Fruit fly (Drosophila melanogaster) whole organism, embryonic: ENCODE measurements around the gene Cortactin.

Experiments used
- Asciz ChIP-seq: fragments of 200-800 bp; sonication (Bioruptor generic); optimal IDR thresholded peaks from 2 replicates; lab custom pipeline; 2017; ENCODE audit warnings: missing biosample characterization, mild to moderate bottlenecking, missing genetic modification characterization, missing genetic modification reagents
- B-H1 ChIP-seq: fragments of 200-800 bp; sonication (Bioruptor generic); IDR thresholded peaks from 3 replicates; pipeline ENCODE4 v1.3.6; 2022; ENCODE audit warnings: missing biosample characterization, missing genetic modification characterization
- Bgb ChIP-seq: fragments of 200-800 bp; sonication (Bioruptor generic); IDR thresholded peaks from 2 replicates; pipeline ENCODE4 v1.3.6; 2022; ENCODE audit warnings: missing biosample characterization, missing genetic modification characterization; ENCODE audit not compliant: partially characterized antibody
- CG10431 ChIP-seq: fragments of 200-800 bp; sonication (Bioruptor generic); optimal IDR thresholded peaks from 3 replicates; lab custom pipeline; 2018; ENCODE audit warnings: missing biosample characterization, mild to moderate bottlenecking, missing genetic modification characterization
- CG10654 ChIP-seq: fragments of 200-800 bp; sonication (Bioruptor generic); optimal IDR thresholded peaks from 2 replicates; lab custom pipeline; 2016; ENCODE audit warnings: missing biosample characterization, missing genetic modification characterization
- CG11696 ChIP-seq: fragments of 200-800 bp; sonication (Bioruptor generic); IDR thresholded peaks from 2 replicates; pipeline ENCODE4 v1.3.6; 2022; ENCODE audit warnings: missing biosample characterization, missing genetic modification characterization
- CG12391 ChIP-seq: fragments of 200-800 bp; sonication (Bioruptor generic); optimal IDR thresholded peaks from 3 replicates; lab custom pipeline; 2018; ENCODE audit warnings: missing biosample characterization, mild to moderate bottlenecking, missing genetic modification characterization, moderate library complexity
- CG12769 ChIP-seq: fragments of 200-800 bp; sonication (Bioruptor generic); optimal IDR thresholded peaks from 2 replicates; lab custom pipeline; 2019; ENCODE audit warnings: missing biosample characterization, mild to moderate bottlenecking, missing genetic modification characterization, moderate library complexity
- CG14667 ChIP-seq: fragments of 200-800 bp; sonication (Bioruptor generic); IDR thresholded peaks from 2 replicates; pipeline ENCODE4 v1.3.6; 2022; ENCODE audit warnings: missing biosample characterization, missing genetic modification characterization
- CG14860 ChIP-seq: fragments of 200-800 bp; sonication (Bioruptor generic); IDR thresholded peaks from 3 replicates; pipeline ENCODE4 v1.3.6; 2022; ENCODE audit warnings: missing biosample characterization, missing genetic modification characterization; ENCODE audit not compliant: partially characterized antibody
- CG17186 ChIP-seq: fragments of 200-800 bp; sonication (Bioruptor generic); optimal IDR thresholded peaks from 3 replicates; lab custom pipeline; 2017; ENCODE audit warnings: missing biosample characterization, missing genetic modification reagents, missing genetic modification characterization
- CG18599 ChIP-seq: fragments of 200-800 bp; sonication (Bioruptor generic); optimal IDR thresholded peaks from 3 replicates; lab custom pipeline; 2017; ENCODE audit warnings: missing biosample characterization, missing genetic modification characterization, mild to moderate bottlenecking, moderate library complexity, missing genetic modification reagents
- CG2120 ChIP-seq: fragments of 200-800 bp; sonication (Bioruptor generic); optimal IDR thresholded peaks from 3 replicates; lab custom pipeline; 2016; ENCODE audit warnings: missing biosample characterization, missing genetic modification characterization
- CG2712 ChIP-seq: fragments of 200-800 bp; optimal IDR thresholded peaks from 3 replicates; lab custom pipeline; 2019; ENCODE audit warnings: missing biosample characterization, mild to moderate bottlenecking, missing genetic modification characterization, moderate library complexity
- CG3065 ChIP-seq: fragments of 200-800 bp; sonication (Bioruptor generic); optimal IDR thresholded peaks from 2 replicates; lab custom pipeline; 2016; ENCODE audit warnings: missing biosample characterization, missing genetic modification characterization
- CG31365 ChIP-seq: fragments of 200-800 bp; sonication (Bioruptor generic); optimal IDR thresholded peaks from 2 replicates; lab custom pipeline; 2018; ENCODE audit warnings: missing biosample characterization, mild to moderate bottlenecking, missing genetic modification characterization
- CG31388 ChIP-seq: fragments of 200-800 bp; sonication (Bioruptor generic); optimal IDR thresholded peaks from 2 replicates; lab custom pipeline; 2016; ENCODE audit warnings: missing biosample characterization, missing genetic modification characterization
- CG4328 ChIP-seq: fragments of 200-800 bp; sonication (Bioruptor generic); optimal IDR thresholded peaks from 3 replicates; lab custom pipeline; 2017; ENCODE audit warnings: missing biosample characterization, missing genetic modification reagents, missing genetic modification characterization
- CG6175 ChIP-seq: fragments of 200-800 bp; sonication (Bioruptor generic); IDR thresholded peaks from 3 replicates; pipeline ENCODE4 v1.3.6; 2022; ENCODE audit warnings: missing biosample characterization, missing genetic modification characterization
- CG8924 ChIP-seq: fragments of 200-800 bp; optimal IDR thresholded peaks from 3 replicates; lab custom pipeline; 2019; ENCODE audit warnings: missing biosample characterization, mild to moderate bottlenecking, missing genetic modification characterization, moderate library complexity
- CG9932 ChIP-seq: fragments of 200-800 bp; sonication (Bioruptor generic); IDR thresholded peaks from 2 replicates; pipeline ENCODE4 v1.3.6; 2022; ENCODE audit warnings: missing biosample characterization, missing genetic modification characterization
- CkIIα-i1 ChIP-seq: fragments of 200-800 bp; sonication (Bioruptor generic); IDR thresholded peaks from 2 replicates; pipeline ENCODE4 v1.3.6; 2022; ENCODE audit warnings: missing biosample characterization, missing genetic modification characterization
- Dip2 ChIP-seq: fragments of 200-800 bp; sonication (Bioruptor generic); IDR thresholded peaks from 2 replicates; pipeline ENCODE4 v1.3.6; 2022; ENCODE audit warnings: missing biosample characterization, missing genetic modification characterization
- Doc3 ChIP-seq: fragments of 200-800 bp; sonication (Bioruptor generic); IDR thresholded peaks from 3 replicates; pipeline ENCODE4 v1.3.6; 2022; ENCODE audit warnings: missing biosample characterization, missing genetic modification characterization; ENCODE audit not compliant: partially characterized antibody
- Ets65A ChIP-seq: fragments of 200-800 bp; sonication (Bioruptor generic); peaks from one replicate; lab custom pipeline; 2016; ENCODE audit warnings: missing biosample characterization, missing genetic modification characterization
- Gsc ChIP-seq: fragments of 200-800 bp; sonication (Bioruptor generic); IDR thresholded peaks from 2 replicates; pipeline ENCODE4 v1.3.6; 2022; ENCODE audit warnings: missing biosample characterization, missing genetic modification characterization
- HHEX ChIP-seq: fragments of 200-800 bp; sonication (Bioruptor generic); optimal IDR thresholded peaks from 3 replicates; lab custom pipeline; 2017; ENCODE audit warnings: missing biosample characterization, mild to moderate bottlenecking, missing genetic modification characterization, missing genetic modification reagents
- Hand ChIP-seq: fragments of 200-800 bp; sonication (Bioruptor generic); optimal IDR thresholded peaks from 2 replicates; lab custom pipeline; 2017; ENCODE audit warnings: mild to moderate bottlenecking, missing biosample characterization, missing genetic modification reagents, missing genetic modification characterization
- MTF-1 ChIP-seq: fragments of 200-800 bp; sonication (Bioruptor generic); optimal IDR thresholded peaks from 2 replicates; lab custom pipeline; 2018; ENCODE audit warnings: missing biosample characterization, mild to moderate bottlenecking, missing genetic modification characterization, borderline replicate concordance
- NK7.1 ChIP-seq: fragments of 200-800 bp; sonication (Bioruptor generic); optimal IDR thresholded peaks from 3 replicates; lab custom pipeline; 2016; ENCODE audit warnings: missing biosample characterization, missing genetic modification characterization
- Nf-YB ChIP-seq: fragments of 200-800 bp; sonication (Bioruptor generic); optimal IDR thresholded peaks from 3 replicates; lab custom pipeline; 2019; ENCODE audit warnings: missing biosample characterization, mild to moderate bottlenecking, missing genetic modification characterization, moderate library complexity
- NfI ChIP-seq: fragments of 200-800 bp; sonication (Bioruptor generic); optimal IDR thresholded peaks from 3 replicates; lab custom pipeline; 2018; ENCODE audit warnings: missing biosample characterization, mild to moderate bottlenecking, missing genetic modification characterization, moderate library complexity
- PHDP ChIP-seq: fragments of 200-800 bp; sonication (Bioruptor generic); optimal IDR thresholded peaks from 3 replicates; lab custom pipeline; 2018; ENCODE audit warnings: missing biosample characterization, mild to moderate bottlenecking, missing genetic modification characterization, moderate library complexity
- Rx ChIP-seq: fragments of 200-800 bp; sonication (Bioruptor generic); IDR thresholded peaks from 2 replicates; pipeline ENCODE4 v1.3.6; 2022; ENCODE audit warnings: missing biosample characterization, missing genetic modification characterization
- Taf1 ChIP-seq: fragments of 200-800 bp; sonication (Bioruptor generic); IDR thresholded peaks from 2 replicates; pipeline ENCODE4 v1.3.6; 2022; ENCODE audit warnings: missing biosample characterization, missing genetic modification characterization
- Tbp ChIP-seq: fragments of >200 bp; optimal IDR thresholded peaks from 2 replicates; lab custom pipeline; 2018; ENCODE audit warnings: missing biosample characterization, missing genetic modification characterization
- ab ChIP-seq: fragments of 200-800 bp; sonication (Bioruptor generic); optimal IDR thresholded peaks from 2 replicates; lab custom pipeline; 2016; ENCODE audit warnings: missing biosample characterization, missing genetic modification characterization
- ash1 ChIP-seq: fragments of 200-800 bp; sonication (Bioruptor generic); optimal IDR thresholded peaks from 2 replicates; lab custom pipeline; 2018; ENCODE audit warnings: missing biosample characterization, mild to moderate bottlenecking, missing genetic modification characterization
- bowl ChIP-seq: fragments of 200-800 bp; sonication (Bioruptor generic); IDR thresholded peaks from 2 replicates; pipeline ENCODE4 v1.3.6; 2022; ENCODE audit warnings: missing biosample characterization, missing genetic modification characterization
- dpn ChIP-seq, 2 experiments: fragments of 200-800 bp; sonication (Bioruptor generic); optimal IDR thresholded peaks; 3 replicates each; lab custom pipeline; 2016; ENCODE audit warnings: missing biosample characterization in 2 of 2, missing genetic modification characterization in 2 of 2
- fru ChIP-seq: fragments of >200 bp; optimal IDR thresholded peaks from 2 replicates; lab custom pipeline; 2017
- ftz-f1 ChIP-seq: fragments of 200-800 bp; sonication (Bioruptor generic); optimal IDR thresholded peaks from 2 replicates; lab custom pipeline; 2016; ENCODE audit warnings: missing biosample characterization, missing genetic modification characterization
- fu2 ChIP-seq: fragments of 200-800 bp; sonication (Bioruptor generic); optimal IDR thresholded peaks from 2 replicates; lab custom pipeline; 2016; ENCODE audit warnings: missing biosample characterization, missing genetic modification characterization
- gcm ChIP-seq: fragments of 200-800 bp; sonication (Bioruptor generic); optimal IDR thresholded peaks from 2 replicates; lab custom pipeline; 2019; ENCODE audit warnings: missing biosample characterization, mild to moderate bottlenecking, missing genetic modification characterization, moderate library complexity
- grau ChIP-seq: fragments of 200-800 bp; optimal IDR thresholded peaks from 3 replicates; lab custom pipeline; 2019; ENCODE audit warnings: missing biosample characterization, mild to moderate bottlenecking, missing genetic modification characterization, moderate library complexity
- insv ChIP-seq, 2 experiments: fragments of 200-800 bp; sonication (Bioruptor generic); optimal IDR thresholded peaks; 3 replicates each; lab custom pipeline; 2016 to 2018; ENCODE audit warnings: missing biosample characterization in 2 of 2, missing genetic modification characterization in 2 of 2
- onecut ChIP-seq: fragments of 200-800 bp; sonication (Bioruptor generic); IDR thresholded peaks from 2 replicates; pipeline ENCODE4 v1.3.6; 2022; ENCODE audit warnings: missing biosample characterization, missing genetic modification characterization
- slou ChIP-seq: fragments of 200-800 bp; sonication (Bioruptor generic); optimal IDR thresholded peaks from 3 replicates; lab custom pipeline; 2016; ENCODE audit warnings: missing biosample characterization, missing genetic modification characterization
- ttk ChIP-seq: fragments of 200-800 bp; sonication (Bioruptor generic); IDR thresholded peaks from 2 replicates; pipeline ENCODE4 v2.1.2; 2022; ENCODE audit warnings: missing biosample characterization, missing genetic modification characterization
- wor ChIP-seq: fragments of 200-800 bp; sonication (Bioruptor generic); IDR thresholded peaks from 2 replicates; pipeline ENCODE4 v1.3.6; 2022; ENCODE audit warnings: missing biosample characterization, missing genetic modification characterization

The Cortactin gene

DNA sequence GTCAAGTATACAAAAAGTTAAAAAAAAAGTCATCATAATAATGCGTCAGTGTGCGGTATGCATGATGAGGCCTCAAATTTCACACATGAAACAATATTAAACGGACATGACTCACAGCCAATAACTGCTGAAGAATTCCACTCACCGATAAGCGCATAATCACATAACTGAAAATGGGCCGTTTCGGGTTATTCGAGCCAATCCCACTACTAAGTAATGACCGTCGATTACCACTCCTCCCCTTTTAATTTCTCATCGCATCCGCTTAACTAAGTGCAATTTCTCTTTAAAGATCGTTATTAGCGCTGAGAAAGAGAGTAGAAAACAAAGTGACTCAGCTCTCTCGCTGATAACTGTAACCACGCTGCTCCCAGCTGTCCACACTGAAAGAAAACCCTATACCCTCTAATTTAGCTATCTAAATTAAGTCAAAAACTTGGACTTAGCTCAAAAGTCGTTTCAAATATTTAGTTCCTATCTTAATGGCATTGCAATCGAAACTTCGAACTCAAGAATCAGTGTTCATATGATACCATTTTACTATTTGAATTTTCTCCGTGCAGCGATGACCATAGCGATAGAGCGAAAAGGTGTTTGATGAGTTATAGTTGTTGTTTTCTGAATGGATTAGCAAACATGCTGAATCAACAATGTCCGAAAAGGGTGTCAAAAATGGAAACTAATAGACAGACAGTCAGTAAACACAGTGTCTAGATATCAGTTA, 48.6 kb upstream of the Cortactin start (continued):
- TF ChIP-seq CG6175 (GFP tag; lab: Robert Waterston, UW) (peak; percentile 46; the same call in 1 of the 3 replicates), CG10654 (GFP tag; lab: Kevin White, UChicago) (peak; percentile 59), CG2712 (tag; lab: Kevin White, UChicago) (peak; percentile 93), CG18599 (peak; percentile 92), Nf-YB (GFP tag; lab: Kevin White, UChicago) (peak; percentile 70), Rx (peak; percentile 76), onecut (GFP tag; lab: Robert Waterston, UW) (peak; percentile 74), slou (GFP tag; lab: Kevin White, UChicago) (peak; percentile 74), HHEX (GFP tag; lab: Kevin White, UChicago) (peak; percentile 59), ftz-f1 (no peak), CG9932 (GFP tag; lab: Robert Waterston, UW) (peak; percentile 80), Ets65A (GFP tag; lab: Kevin White, UChicago) (peak; percentile 98), CG12769 (tag; lab: Kevin White, UChicago) (peak; percentile 94), CG3065 (GFP tag; lab: Kevin White, UChicago) (peak; percentile 78), NK7.1 (GFP tag; lab: Kevin White, UChicago) (peak; percentile 88), Bgb (GFP tag; lab: Robert Waterston, UW) (no peak), ab (GFP tag; lab: Kevin White, UChicago) (peak; percentile 61), B-H1 (peak; percentile 86), CG11696 (GFP tag; lab: Robert Waterston, UW) (peak; percentile 56), CG14667 (GFP tag; lab: Robert Waterston, UW) (peak; percentile 73), CG14860 (GFP tag; lab: Robert Waterston, UW) (no peak), Hand (GFP tag; lab: Kevin White, UChicago) (peak; percentile 77), bowl (peak; percentile 70), CG2120 (GFP tag; lab: Kevin White, UChicago) (peak; percentile 93), CG8924 (peak; percentile 90), ash1 (peak; percentile 41), CG31365 (tag; lab: Kevin White, UChicago) (peak; percentile 81), CG17186 (GFP tag; lab: Kevin White, UChicago) (peak; percentile 58), MTF-1 (GFP tag; lab: Kevin White, UChicago) (peak; percentile 89), CG4328 (GFP tag; lab: Kevin White, UChicago) (no peak), CkIIα-i1 (GFP tag; lab: Robert Waterston, UW) (no peak; the same call in 1 of the 2 replicates), fu2 (peak; percentile 86), gcm (GFP tag; lab: Kevin White, UChicago) (peak; percentile 86), Tbp (GFP tag; lab: Kevin White, UChicago) (no peak), Doc3 (GFP tag; lab: Robert Waterston, UW) (no peak), Dip2 (GFP tag; lab: Robert Waterston, UW) (no peak), PHDP (tag; lab: Kevin White, UChicago) (peak; percentile 93), CG12391 (tag; lab: Kevin White, UChicago) (peak; percentile 91), wor (GFP tag; lab: Robert Waterston, UW) (peak; percentile 77), NfI (GFP tag; lab: Kevin White, UChicago) (peak; percentile 87), ttk (GFP tag; lab: Robert Waterston, UW) (peak; percentile 75), CG10431 (GFP tag; lab: Kevin White, UChicago) (peak; percentile 26), dpn (GFP tag; optimal IDR thresholded peaks at IDR 0.05; lab: Kevin White, UChicago) (peak; percentile 90), Taf1 (GFP tag; lab: Robert Waterston, UW) (peak; percentile 52), grau (tag; lab: Kevin White, UChicago) (peak; percentile 88), insv (GFP tag; optimal IDR thresholded peaks at IDR 0.05; lab: Kevin White, UChicago) (peak in 1 of 2 experiments; percentile 38), Asciz (peak; percentile 81), Gsc (GFP tag; lab: Robert Waterston, UW) (0 out of 2 replicates have a peak, but pooled peaks have one; percentile 24), fru (no peak), CG31388 (peak; percentile 22)
